Fruit fly (Drosophila melanogaster) whole organism, prepupa: ENCODE data around the gene toe.

Source experiments
- CG3032 ChIP-seq: fragments of 200-800 bp; optimal IDR thresholded peaks from 2 replicates; lab custom pipeline; 2019; ENCODE audit warnings: missing biosample characterization, mild to moderate bottlenecking, missing genetic modification characterization, moderate library complexity
- Eip75B ChIP-seq: fragments of 200-800 bp; sonication (Bioruptor generic); optimal IDR thresholded peaks from 3 replicates; lab custom pipeline; 2016; ENCODE audit warnings: missing biosample characterization, missing genetic modification characterization
- Eip93F ChIP-seq: fragments of 200-800 bp; sonication (Bioruptor generic); optimal IDR thresholded peaks from 2 replicates; lab custom pipeline; 2016; ENCODE audit warnings: missing biosample characterization, mild to moderate bottlenecking, missing genetic modification characterization
- Ets96B ChIP-seq: fragments of 200-800 bp; optimal IDR thresholded peaks from 2 replicates; lab custom pipeline; 2019; ENCODE audit warnings: missing biosample characterization, mild to moderate bottlenecking, missing genetic modification characterization, moderate library complexity
- Gug ChIP-seq: fragments of 200-800 bp; sonication (Bioruptor generic); IDR thresholded peaks from 2 replicates; pipeline ENCODE4 v1.3.6; 2022; ENCODE audit warnings: missing biosample characterization, missing genetic modification characterization
- cyc ChIP-seq: fragments of 200-800 bp; sonication (Bioruptor generic); optimal IDR thresholded peaks from 3 replicates; lab custom pipeline; 2016; ENCODE audit warnings: missing biosample characterization, missing genetic modification characterization
- net ChIP-seq: fragments of 200-800 bp; sonication (Bioruptor generic); optimal IDR thresholded peaks from 3 replicates; lab custom pipeline; 2016; ENCODE audit warnings: missing biosample characterization, missing genetic modification characterization

DNA sequence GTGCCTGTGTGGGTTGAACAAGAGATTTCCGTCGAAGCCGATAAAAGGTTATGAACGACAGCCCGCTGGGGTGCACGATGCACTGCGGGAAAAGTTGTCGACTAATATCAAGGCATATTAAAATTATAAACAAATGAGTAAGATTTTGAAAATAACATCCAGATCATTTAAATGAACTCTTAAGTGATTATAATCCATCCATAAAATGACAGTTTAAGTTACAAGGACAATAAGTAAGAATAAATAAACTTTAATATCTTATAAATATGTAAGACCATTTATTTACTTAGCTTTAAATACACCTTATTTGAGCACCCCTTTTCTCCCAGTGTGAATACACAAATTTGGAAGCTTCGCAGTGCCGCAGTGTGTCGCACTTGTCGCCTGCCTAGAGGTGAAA lies 11.6 kb upstream of the toe start:
- no peak for TF ChIP-seq Gug
- TF ChIP-seq Eip93F (GFP tag; lab: Kevin White, UChicago): no peak
- no peak for TF ChIP-seq net (GFP tag; lab: Kevin White, UChicago)
- peak; percentile 11 for TF ChIP-seq CG3032 (tag; lab: Kevin White, UChicago)
- TF ChIP-seq Ets96B (tag; lab: Kevin White, UChicago): no peak
- TF ChIP-seq cyc (GFP tag; lab: Kevin White, UChicago): no peak
- TF ChIP-seq Eip75B (GFP tag; lab: Kevin White, UChicago): no peak
